Worm (Caenorhabditis elegans) whole organism, L4 larva: ENCODE results near the gene C49H3.4.

ENCODE experiments used
- ama-1 ChIP-seq: fragments of 150-350 bp; optimal IDR thresholded peaks from 2 replicates; lab custom pipeline; 2014; ENCODE audit warnings: inconsistent platforms, mixed read lengths
- dmd-8 ChIP-seq: fragments of 200-800 bp; sonication (Bioruptor generic); IDR thresholded peaks from 2 replicates; pipeline ENCODE4 v1.3.6; 2022; ENCODE audit warnings: missing genetic modification characterization, missing compliant biosample characterization
- fkh-10 ChIP-seq: fragments of 150-350 bp; optimal IDR thresholded peaks from 2 replicates; lab custom pipeline; 2014; ENCODE audit warnings: missing biosample characterization, missing genetic modification reagents, missing genetic modification characterization
- lin-13 ChIP-seq: fragments of 150-350 bp; optimal IDR thresholded peaks from 2 replicates; lab custom pipeline; 2014; ENCODE audit warnings: missing biosample characterization, missing genetic modification reagents, missing genetic modification characterization
- nhr-6 ChIP-seq: fragments of 150-350 bp; optimal IDR thresholded peaks from 2 replicates; lab custom pipeline; 2014; ENCODE audit warnings: missing biosample characterization, missing genetic modification characterization
- nhr-77 ChIP-seq: fragments of 150-350 bp; optimal IDR thresholded peaks from 2 replicates; lab custom pipeline; 2014; ENCODE audit warnings: missing biosample characterization, missing genetic modification characterization
- pha-4 ChIP-seq, 2 experiments: fragments of 150-350 bp in 1 of 2; fragments of 200-800 bp in 1 of 2; sonication (Bioruptor generic) in 1 of 2; IDR thresholded peaks in 1 of 2; optimal IDR thresholded peaks in 1 of 2; 2 replicates each; pipeline versions ENCODE4 v1.3.6 to Lab custom; 2014 to 2022; ENCODE audit warnings: missing genetic modification characterization in 2 of 2, missing genetic modification reagents in 2 of 2, missing biosample characterization in 1 of 2, missing compliant biosample characterization in 1 of 2
- unc-62 ChIP-seq, 3 experiments: fragments of 150-350 bp in 1 of 3; sonication (generic microtip); optimal IDR thresholded peaks in 2 of 3; peaks in 1 of 3; 1 replicate in 1 of 3; 2 replicates in 2 of 3; lab custom pipeline; 2014 to 2017; ENCODE audit warnings: missing biosample characterization in 3 of 3, missing genetic modification characterization in 3 of 3, missing genetic modification reagents in 3 of 3, missing genotype in 1 of 3
- zag-1 ChIP-seq: fragments of 150-350 bp; optimal IDR thresholded peaks from 2 replicates; lab custom pipeline; 2014; ENCODE audit warnings: missing biosample characterization, missing genetic modification characterization

DNA sequence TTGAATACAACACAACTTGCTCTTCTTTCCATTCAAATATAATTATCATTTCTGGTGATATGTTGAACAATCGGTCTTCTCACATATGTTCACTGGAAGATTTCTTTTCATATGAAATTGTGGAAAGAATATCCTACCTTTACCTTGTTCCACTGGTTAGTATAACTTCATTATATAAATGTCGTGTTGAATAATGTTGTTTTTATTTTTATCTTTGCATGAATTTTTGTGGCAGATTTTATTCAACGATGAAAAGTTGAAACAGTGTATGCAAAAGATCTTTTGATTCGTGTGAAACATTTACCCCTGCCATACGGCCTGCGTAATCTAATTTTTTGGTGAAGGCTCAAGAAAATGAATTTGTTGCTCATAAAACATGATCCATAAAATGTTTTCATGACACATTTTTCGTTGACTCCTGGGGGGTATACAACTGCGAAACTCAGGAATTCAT, 46.8 kb downstream of the C49H3.4 start:
- peak; percentile 49 for TF ChIP-seq ama-1 (lab: Kevin White, UChicago)
- TF ChIP-seq zag-1 (tag; lab: Kevin White, UChicago), result no peak
- peak; percentile 67; the same call in 1 of the 2 replicates for TF ChIP-seq pha-4 (GFP tag; IDR thresholded peaks at IDR 0.05; lab: Robert Waterston, UW)
- TF ChIP-seq pha-4 (tag; optimal IDR thresholded peaks at IDR 0.05; lab: Kevin White, UChicago), result no peak
- no peak for TF ChIP-seq unc-62 (GFP tag; optimal IDR thresholded peaks at IDR 0.05 in 1 of 2; lab: Kevin White, UChicago)
- TF ChIP-seq unc-62 (tag; optimal IDR thresholded peaks at IDR 0.05; lab: Kevin White, UChicago), result no peak
- no peak for TF ChIP-seq fkh-10
- no peak for TF ChIP-seq nhr-6 (tag; lab: Kevin White, UChicago)
- TF ChIP-seq lin-13 (GFP tag; lab: Kevin White, UChicago), result peak; percentile 27
- no peak for TF ChIP-seq nhr-77 (tag; lab: Kevin White, UChicago)
- TF ChIP-seq dmd-8 (GFP tag; lab: Robert Waterston, UW), result 0 out of 2 replicates have a peak, but pooled peaks have one; percentile 21
